Worm (Caenorhabditis elegans): ENCODE measurements around the gene mrps-12.

DNA sequence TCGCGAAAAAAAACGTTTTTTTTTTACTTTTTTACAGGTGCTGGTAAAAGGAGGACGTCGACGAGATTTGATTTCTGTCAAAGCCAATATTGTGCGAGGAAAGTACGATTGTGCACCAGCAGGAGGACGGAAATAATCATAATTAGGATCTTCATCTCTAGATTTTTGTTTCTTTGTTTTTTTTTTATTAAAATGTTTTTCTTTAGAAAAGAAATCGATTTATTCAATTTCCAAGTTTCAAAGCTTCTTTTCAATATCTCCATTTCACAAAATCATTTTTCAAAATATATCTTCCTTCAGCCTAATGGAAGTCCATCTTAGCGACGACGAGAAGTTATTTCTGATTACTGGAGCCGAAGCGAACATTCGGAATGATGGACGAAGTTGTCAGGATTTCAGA, 685 bp downstream of the mrps-12 start, which contains the start of gene exos-7:
- TF ChIP-seq ces-1 (GFP tag; optimal IDR thresholded peaks at IDR 0.05) (no peak), unc-62 (GFP tag; optimal IDR thresholded peaks at IDR 0.05) (no peak), C04F5.9 (tag; optimal IDR thresholded peaks at IDR 0.05) (no peak), zag-1 (tag; optimal IDR thresholded peaks at IDR 0.05) (no peak), mdl-1 (tag; optimal IDR thresholded peaks at IDR 0.05) (no peak)
